Worm (Caenorhabditis elegans): ENCODE measurements around the gene F52G2.3.

ce11 chrIV:13591645-13592044 is 43.6 kb upstream of the F52G2.3 start, which contains the start of gene tsp-5:
- no peak for TF ChIP-seq tbp1 (GFP tag; optimal IDR thresholded peaks at IDR 0.05)
- no peak for TF ChIP-seq efl-1 (GFP tag; optimal IDR thresholded peaks at IDR 0.05)
- no peak for TF ChIP-seq lag-1 (GFP tag; IDR thresholded peaks at IDR 0.05)
- TF ChIP-seq ztf-6 (GFP tag; IDR thresholded peaks at IDR 0.05) = no peak
- TF ChIP-seq tbx-9 (tag; optimal IDR thresholded peaks at IDR 0.05; ENCODE audit: borderline replicate concordance) = no peak
- TF ChIP-seq unc-62 (GFP tag; optimal IDR thresholded peaks at IDR 0.05) = no peak
- TF ChIP-seq snpc-1.3 (tag; optimal IDR thresholded peaks at IDR 0.05; ENCODE audit: insufficient read depth) = no peak
- no peak for TF ChIP-seq lsy-27 (tag; optimal IDR thresholded peaks at IDR 0.05; ENCODE audit: borderline replicate concordance, insufficient read depth)
- TF ChIP-seq lin-54 (GFP tag; optimal IDR thresholded peaks at IDR 0.05) = no peak
- TF ChIP-seq fkh-3 (tag; optimal IDR thresholded peaks at IDR 0.05) = no peak
- TF ChIP-seq nfyb-1 (GFP tag; IDR thresholded peaks at IDR 0.05) = no peak
